Fruit fly (Drosophila melanogaster) whole organism, embryonic: ENCODE measurements around the gene CG42553.
A peak's percentile ranks its signal among the peaks of the same experiment; 100 is the strongest.

Experiments
- ATbp ChIP-seq: fragments of 200-800 bp; sonication (Bioruptor generic); optimal IDR thresholded peaks from 2 replicates; lab custom pipeline; 2017; ENCODE audit warnings: missing biosample characterization, mild to moderate bottlenecking, missing genetic modification characterization, missing genetic modification reagents
- Adf1 ChIP-seq: fragments of 200-800 bp; sonication (Bioruptor generic); IDR thresholded peaks from 2 replicates; pipeline ENCODE4 v1.3.6; 2022; ENCODE audit warnings: missing biosample characterization, missing genetic modification characterization
- Bteb2 ChIP-seq: fragments of 200-800 bp; sonication (Bioruptor generic); optimal IDR thresholded peaks from 2 replicates; lab custom pipeline; 2016; ENCODE audit warnings: missing biosample characterization, missing genetic modification characterization
- CG10543 ChIP-seq: fragments of 200-800 bp; sonication (Bioruptor generic); optimal IDR thresholded peaks from 3 replicates; lab custom pipeline; 2017; ENCODE audit warnings: missing biosample characterization, mild to moderate bottlenecking, missing genetic modification characterization, moderate library complexity
- CG11560 ChIP-seq: fragments of 200-800 bp; sonication (Bioruptor generic); IDR thresholded peaks from 3 replicates; pipeline ENCODE4 v1.3.6; 2022; ENCODE audit warnings: missing biosample characterization, missing genetic modification characterization
- CG15514 ChIP-seq: fragments of 200-800 bp; sonication (Bioruptor generic); optimal IDR thresholded peaks from 3 replicates; lab custom pipeline; 2017; ENCODE audit warnings: missing biosample characterization, missing genetic modification characterization, mild to moderate bottlenecking, moderate library complexity, missing genetic modification reagents
- CG30020 ChIP-seq: fragments of 200-800 bp; optimal IDR thresholded peaks from 2 replicates; lab custom pipeline; 2019; ENCODE audit warnings: missing biosample characterization, mild to moderate bottlenecking, missing genetic modification characterization, moderate library complexity
- CG6813 ChIP-seq: fragments of 200-800 bp; sonication (Bioruptor generic); optimal IDR thresholded peaks from 2 replicates; lab custom pipeline; 2017; ENCODE audit warnings: missing biosample characterization, missing genetic modification characterization, mild to moderate bottlenecking, moderate library complexity, missing genetic modification reagents
- CG8281 ChIP-seq: fragments of 200-800 bp; sonication (Bioruptor generic); optimal IDR thresholded peaks from 2 replicates; lab custom pipeline; 2018; ENCODE audit warnings: missing biosample characterization, mild to moderate bottlenecking, missing genetic modification characterization, moderate library complexity
- CG8290 ChIP-seq, 3 experiments: fragments of 200-800 bp; sonication (Bioruptor generic); optimal IDR thresholded peaks; 2 replicates each; lab custom pipeline; 2016 to 2019; ENCODE audit warnings: missing biosample characterization in 3 of 3, missing genetic modification characterization in 3 of 3, mild to moderate bottlenecking in 2 of 3, moderate library complexity in 1 of 3
- CG8924 ChIP-seq: fragments of 200-800 bp; optimal IDR thresholded peaks from 3 replicates; lab custom pipeline; 2019; ENCODE audit warnings: missing biosample characterization, mild to moderate bottlenecking, missing genetic modification characterization, moderate library complexity
- Camta ChIP-seq: fragments of 200-800 bp; sonication (Bioruptor generic); optimal IDR thresholded peaks from 2 replicates; lab custom pipeline; 2016; ENCODE audit warnings: missing biosample characterization, missing genetic modification characterization
- D ChIP-seq, 2 experiments: fragments of 200-800 bp in 1 of 2; fragments of >200 bp in 1 of 2; sonication (Bioruptor generic) in 1 of 2; optimal IDR thresholded peaks; 2 replicates in 1 of 2; 3 replicates in 1 of 2; lab custom pipeline; 2017; ENCODE audit warnings: mild to moderate bottlenecking in 1 of 2, missing biosample characterization in 1 of 2, missing genetic modification characterization in 1 of 2, missing genetic modification reagents in 1 of 2
- Drgx ChIP-seq: fragments of 200-800 bp; sonication (Bioruptor generic); IDR thresholded peaks from 2 replicates; pipeline ENCODE4 v1.3.6; 2022; ENCODE audit warnings: missing biosample characterization, missing genetic modification characterization
- E2f1 ChIP-seq: fragments of 200-800 bp; sonication (Bioruptor generic); IDR thresholded peaks from 2 replicates; pipeline ENCODE4 v1.3.6; 2022; ENCODE audit warnings: missing biosample characterization, missing genetic modification characterization
- Fer1 ChIP-seq: fragments of 200-800 bp; sonication (Bioruptor generic); optimal IDR thresholded peaks from 2 replicates; lab custom pipeline; 2017; ENCODE audit warnings: missing biosample characterization, mild to moderate bottlenecking, missing genetic modification characterization
- HmgD ChIP-seq: fragments of 200-800 bp; sonication (Bioruptor generic); optimal IDR thresholded peaks from 3 replicates; lab custom pipeline; 2016; ENCODE audit warnings: missing biosample characterization, missing genetic modification characterization
- Mes4 ChIP-seq: fragments of 200-800 bp; sonication (Bioruptor generic); optimal IDR thresholded peaks from 2 replicates; lab custom pipeline; 2016; ENCODE audit warnings: missing biosample characterization, missing genetic modification characterization
- Nf-YB ChIP-seq: fragments of 200-800 bp; sonication (Bioruptor generic); optimal IDR thresholded peaks from 3 replicates; lab custom pipeline; 2019; ENCODE audit warnings: missing biosample characterization, mild to moderate bottlenecking, missing genetic modification characterization, moderate library complexity
- Nf-YC ChIP-seq: fragments of 200-800 bp; optimal IDR thresholded peaks from 3 replicates; lab custom pipeline; 2019; ENCODE audit warnings: missing biosample characterization, mild to moderate bottlenecking, missing genetic modification characterization, moderate library complexity
- Oli ChIP-seq: fragments of 200-800 bp; sonication (Bioruptor generic); optimal IDR thresholded peaks from 2 replicates; lab custom pipeline; 2018; ENCODE audit warnings: missing biosample characterization, mild to moderate bottlenecking, missing genetic modification characterization, moderate library complexity
- abd-A ChIP-seq: fragments of 200-800 bp; sonication (Bioruptor generic); optimal IDR thresholded peaks from 3 replicates; lab custom pipeline; 2019; ENCODE audit warnings: missing biosample characterization, mild to moderate bottlenecking, missing genetic modification characterization, moderate library complexity
- amos ChIP-seq: fragments of 200-800 bp; sonication (Bioruptor generic); IDR thresholded peaks from 2 replicates; pipeline ENCODE4 v1.3.6; 2022; ENCODE audit warnings: missing biosample characterization, missing genetic modification characterization; ENCODE audit not compliant: partially characterized antibody
- ap ChIP-seq: fragments of 200-800 bp; sonication (Bioruptor generic); IDR thresholded peaks from 2 replicates; pipeline ENCODE4 v1.3.6; 2022; ENCODE audit warnings: missing biosample characterization, missing genetic modification characterization
- crp ChIP-seq, 2 experiments: fragments of 200-800 bp; sonication (Bioruptor generic); optimal IDR thresholded peaks; 2 replicates in 1 of 2; 3 replicates in 1 of 2; lab custom pipeline; 2017; ENCODE audit warnings: missing biosample characterization in 2 of 2, missing genetic modification characterization in 2 of 2, mild to moderate bottlenecking in 1 of 2, moderate library complexity in 1 of 2
- dan ChIP-seq: fragments of 200-800 bp; sonication (Bioruptor generic); IDR thresholded peaks from 2 replicates; pipeline ENCODE4 v1.3.6; 2022; ENCODE audit warnings: missing biosample characterization, missing genetic modification characterization
- disco-r ChIP-seq: fragments of 200-800 bp; sonication (Bioruptor generic); optimal IDR thresholded peaks from 2 replicates; lab custom pipeline; 2016; ENCODE audit warnings: missing biosample characterization, missing genetic modification characterization
- dpn ChIP-seq, 2 experiments: fragments of 200-800 bp; sonication (Bioruptor generic); optimal IDR thresholded peaks; 3 replicates each; lab custom pipeline; 2016; ENCODE audit warnings: missing biosample characterization in 2 of 2, missing genetic modification characterization in 2 of 2
- dysf ChIP-seq: fragments of 200-800 bp; sonication (Bioruptor generic); IDR thresholded peaks from 3 replicates; pipeline ENCODE4 v1.3.6; 2022; ENCODE audit warnings: missing biosample characterization, missing genetic modification characterization
- eve ChIP-seq, 2 experiments: fragments of >200 bp; optimal IDR thresholded peaks; 2 replicates each; lab custom pipeline; 2017; ENCODE audit warnings: missing biosample characterization in 2 of 2, missing genetic modification characterization in 2 of 2
- ewg ChIP-seq: fragments of 200-800 bp; sonication (Bioruptor generic); optimal IDR thresholded peaks from 3 replicates; lab custom pipeline; 2017; ENCODE audit warnings: mild to moderate bottlenecking, missing biosample characterization, missing genetic modification reagents, missing genetic modification characterization
- fd96Cb ChIP-seq: fragments of 200-800 bp; sonication (Bioruptor generic); optimal IDR thresholded peaks from 2 replicates; lab custom pipeline; 2018; ENCODE audit warnings: missing biosample characterization, mild to moderate bottlenecking, missing genetic modification characterization, moderate library complexity
- gem ChIP-seq: fragments of 200-800 bp; sonication (Bioruptor generic); optimal IDR thresholded peaks from 2 replicates; lab custom pipeline; 2019; ENCODE audit warnings: missing biosample characterization, mild to moderate bottlenecking, missing genetic modification characterization, moderate library complexity
- h ChIP-seq: fragments of >200 bp; optimal IDR thresholded peaks from 2 replicates; lab custom pipeline; 2017
- hkb ChIP-seq, 2 experiments: fragments of 200-800 bp in 1 of 2; fragments of >200 bp in 1 of 2; sonication (Bioruptor generic) in 1 of 2; IDR thresholded peaks in 1 of 2; optimal IDR thresholded peaks in 1 of 2; 2 replicates each; pipeline versions ENCODE4 v1.3.6 to Lab custom; 2017 to 2022; ENCODE audit warnings: missing biosample characterization in 1 of 2, missing genetic modification characterization in 1 of 2
- jing ChIP-seq: fragments of 200-800 bp; sonication (Bioruptor generic); optimal IDR thresholded peaks from 2 replicates; lab custom pipeline; 2018; ENCODE audit warnings: missing biosample characterization, mild to moderate bottlenecking, missing genetic modification characterization
- kah ChIP-seq: fragments of 200-800 bp; sonication (Bioruptor generic); optimal IDR thresholded peaks from 2 replicates; lab custom pipeline; 2018; ENCODE audit warnings: missing biosample characterization, mild to moderate bottlenecking, missing genetic modification characterization
- klu ChIP-seq: fragments of 200-800 bp; sonication (Bioruptor generic); IDR thresholded peaks from 2 replicates; pipeline ENCODE4 v1.3.6; 2022; ENCODE audit warnings: missing biosample characterization, missing genetic modification characterization
- kni ChIP-seq: fragments of 200-800 bp; sonication (Bioruptor generic); optimal IDR thresholded peaks from 3 replicates; lab custom pipeline; 2017; ENCODE audit warnings: mild to moderate bottlenecking, missing biosample characterization, missing genetic modification reagents, missing genetic modification characterization
- org-1 ChIP-seq: fragments of 200-800 bp; sonication (Bioruptor generic); optimal IDR thresholded peaks from 2 replicates; lab custom pipeline; 2017; ENCODE audit warnings: missing biosample characterization, missing genetic modification characterization
- repo ChIP-seq: fragments of 200-800 bp; sonication (Bioruptor generic); optimal IDR thresholded peaks from 2 replicates; lab custom pipeline; 2016; ENCODE audit warnings: missing biosample characterization, missing genetic modification characterization
- run ChIP-seq: fragments of 200-800 bp; sonication (Bioruptor generic); optimal IDR thresholded peaks from 3 replicates; lab custom pipeline; 2018; ENCODE audit warnings: missing biosample characterization, mild to moderate bottlenecking, missing genetic modification characterization
- sna ChIP-seq: fragments of 200-800 bp; sonication (Bioruptor generic); IDR thresholded peaks from 2 replicates; pipeline ENCODE4 v1.3.6; 2022; ENCODE audit warnings: missing biosample characterization, missing genetic modification characterization; ENCODE audit not compliant: partially characterized antibody
- toy ChIP-seq: fragments of 200-800 bp; sonication (Bioruptor generic); IDR thresholded peaks from 2 replicates; pipeline ENCODE4 v1.3.6; 2022; ENCODE audit warnings: missing biosample characterization, missing genetic modification characterization
- unpg ChIP-seq: fragments of 200-800 bp; sonication (Bioruptor generic); optimal IDR thresholded peaks from 3 replicates; lab custom pipeline; 2018; ENCODE audit warnings: missing biosample characterization, mild to moderate bottlenecking, missing genetic modification characterization, moderate library complexity
- usp ChIP-seq: fragments of >200 bp; optimal IDR thresholded peaks from 2 replicates; lab custom pipeline; 2017; ENCODE audit warnings: missing biosample characterization, missing genetic modification characterization
- wek ChIP-seq: fragments of 200-800 bp; sonication (Bioruptor generic); optimal IDR thresholded peaks from 3 replicates; lab custom pipeline; 2018; ENCODE audit warnings: missing biosample characterization, mild to moderate bottlenecking, missing genetic modification characterization, moderate library complexity
- z ChIP-seq: fragments of 200-800 bp; sonication (Bioruptor generic); IDR thresholded peaks from 3 replicates; pipeline ENCODE4 v1.3.6; 2022; ENCODE audit warnings: missing biosample characterization, missing genetic modification characterization

The CG42553 gene

DNA sequence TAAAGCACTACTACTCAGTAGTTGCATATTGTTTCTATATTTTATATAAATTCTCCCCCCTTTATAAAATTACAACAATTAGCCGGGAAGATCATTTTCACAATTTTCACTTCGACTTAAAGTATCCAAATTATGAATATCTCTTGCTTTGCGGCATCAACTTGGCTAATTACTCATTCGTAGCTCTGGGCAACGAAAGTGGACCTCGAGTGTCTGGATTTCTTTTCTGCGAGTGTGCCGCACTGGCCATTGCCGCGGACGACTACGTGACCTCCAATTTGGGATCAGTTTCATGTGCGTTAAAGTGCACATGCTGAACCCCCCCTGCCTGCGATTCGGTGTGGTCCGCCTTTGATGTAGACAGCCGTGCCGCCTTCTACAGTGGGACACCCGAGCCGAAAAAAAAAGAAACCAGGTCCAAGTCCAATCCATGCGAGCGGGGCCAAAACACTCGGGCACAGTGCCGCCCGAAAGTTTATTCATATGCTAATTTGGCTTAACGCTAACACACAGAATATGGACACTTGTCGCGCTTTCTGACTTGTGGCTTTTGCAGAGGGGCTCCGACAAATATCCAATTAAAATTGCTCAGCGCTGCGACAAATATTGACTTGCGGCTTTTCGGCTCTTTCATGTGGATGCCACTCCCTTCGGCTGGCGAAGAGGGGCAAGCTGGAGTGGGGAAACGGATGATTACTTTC lies 15.3 kb upstream of the CG42553 start (continued):
- TF ChIP-seq CG11560 (tag; lab: Robert Waterston, UW) (no peak), crp (GFP tag; optimal IDR thresholded peaks at IDR 0.05; lab: Kevin White, UChicago) (no peak), hkb (optimal IDR thresholded peaks at IDR 0.05; lab: Kevin White, UChicago) (no peak), hkb (GFP tag; IDR thresholded peaks at IDR 0.05; lab: Robert Waterston, UW) (peak; percentile 23; the same call in 1 of the 2 replicates), fd96Cb (peak; percentile 13), gem (peak; percentile 54), ap (no peak), Camta (GFP tag; lab: Kevin White, UChicago) (peak; percentile 10), usp (GFP tag; lab: Kevin White, UChicago) (no peak), CG10543 (GFP tag; lab: Kevin White, UChicago) (no peak), E2f1 (GFP tag; lab: Robert Waterston, UW) (no peak), Fer1 (GFP tag; lab: Kevin White, UChicago) (no peak), CG15514 (GFP tag; lab: Kevin White, UChicago) (no peak), kah (GFP tag; lab: Kevin White, UChicago) (no peak), Mes4 (GFP tag; lab: Kevin White, UChicago) (no peak), org-1 (no peak), CG8290 (GFP tag; optimal IDR thresholded peaks at IDR 0.05; lab: Kevin White, UChicago) (no peak), CG8290 (tag; optimal IDR thresholded peaks at IDR 0.05; lab: Kevin White, UChicago) (no peak), Drgx (peak; percentile 65), Adf1 (GFP tag; lab: Robert Waterston, UW) (no peak), Nf-YC (no peak), Bteb2 (GFP tag; lab: Kevin White, UChicago) (no peak), amos (no peak), Oli (tag; lab: Kevin White, UChicago) (peak; percentile 43), CG30020 (tag; lab: Kevin White, UChicago) (no peak), dysf (GFP tag; lab: Robert Waterston, UW) (peak; percentile 21; the same call in 1 of the 3 replicates), klu (GFP tag; lab: Robert Waterston, UW) (no peak), unpg (GFP tag; lab: Kevin White, UChicago) (peak; percentile 10), z (GFP tag; lab: Robert Waterston, UW) (no peak), eve (GFP tag; optimal IDR thresholded peaks at IDR 0.05; lab: Kevin White, UChicago) (no peak), HmgD (GFP tag; lab: Kevin White, UChicago) (no peak), dan (GFP tag; lab: Robert Waterston, UW) (no peak), Nf-YB (GFP tag; lab: Kevin White, UChicago) (no peak), h (no peak), disco-r (GFP tag; lab: Kevin White, UChicago) (no peak), kni (GFP tag; lab: Kevin White, UChicago) (peak; percentile 65), jing (GFP tag; lab: Kevin White, UChicago) (no peak), dpn (GFP tag; optimal IDR thresholded peaks at IDR 0.05; lab: Kevin White, UChicago) (peak in 1 of 2 experiments; percentile 1), wek (no peak), ATbp (GFP tag; lab: Kevin White, UChicago) (peak; percentile 6), toy (GFP tag; lab: Robert Waterston, UW) (no peak), sna (no peak), CG6813 (no peak), CG8281 (no peak), repo (GFP tag; lab: Kevin White, UChicago) (no peak), CG8924 (peak; percentile 3), run (tag; lab: Kevin White, UChicago) (no peak), D (optimal IDR thresholded peaks at IDR 0.05; lab: Kevin White, UChicago) (no peak), D (GFP tag; optimal IDR thresholded peaks at IDR 0.05; lab: Kevin White, UChicago) (no peak), ewg (GFP tag; lab: Kevin White, UChicago) (peak; percentile 15), abd-A (tag; lab: Kevin White, UChicago) (no peak)
